Fruit fly (Drosophila melanogaster): ENCODE results near the gene parvin.

dm6 chrX:19782736-19783325 is 37.0 kb downstream of the parvin start:
- no peak for TF ChIP-seq psq (optimal IDR thresholded peaks at IDR 0.05)
- TF ChIP-seq CG8478 (optimal IDR thresholded peaks at IDR 0.05), result no peak
- TF ChIP-seq Dll (optimal IDR thresholded peaks at IDR 0.05), result no peak
- TF ChIP-seq usp (GFP tag; optimal IDR thresholded peaks at IDR 0.05), result no peak
- TF ChIP-seq EcR (GFP tag; optimal IDR thresholded peaks at IDR 0.05), result no peak
- no peak for TF ChIP-seq pan (optimal IDR thresholded peaks at IDR 0.05)

Measured in whole organism.